Worm (Caenorhabditis elegans) whole organism, mixed stage, embryonic: ENCODE data around the gene toca-2.
A peak's percentile ranks its signal among the peaks of the same experiment; 100 is the strongest.

ENCODE experiments used
- blmp-1 ChIP-seq: fragments of 150-350 bp; optimal IDR thresholded peaks from 2 replicates; lab custom pipeline; 2014; ENCODE audit warnings: missing biosample characterization, missing genetic modification characterization
- ceh-39 ChIP-seq: fragments of 150-350 bp; optimal IDR thresholded peaks from 2 replicates; lab custom pipeline; 2014; ENCODE audit warnings: missing biosample characterization, missing genetic modification characterization
- ceh-43 ChIP-seq: fragments of 200-800 bp; sonication (Bioruptor generic); optimal IDR thresholded peaks from 2 replicates; lab custom pipeline; 2018; ENCODE audit warnings: mild to moderate bottlenecking, missing genetic modification characterization, moderate library complexity, missing compliant biosample characterization
- ham-2 ChIP-seq: fragments of 200-800 bp; sonication (Bioruptor generic); optimal IDR thresholded peaks from 2 replicates; lab custom pipeline; 2018; ENCODE audit warnings: mild to moderate bottlenecking, missing genetic modification characterization, missing compliant biosample characterization
- hlh-1 ChIP-seq: fragments of 150-350 bp; optimal IDR thresholded peaks from 2 replicates; lab custom pipeline; 2014; ENCODE audit warnings: missing biosample characterization, missing genetic modification reagents, missing genetic modification characterization
- lin-13 ChIP-seq: fragments of 150-350 bp; optimal IDR thresholded peaks from 2 replicates; lab custom pipeline; 2014; ENCODE audit warnings: missing biosample characterization, missing genetic modification characterization
- mab-5 ChIP-seq: fragments of 150-350 bp; optimal IDR thresholded peaks from 2 replicates; lab custom pipeline; 2014; ENCODE audit warnings: missing biosample characterization, missing genetic modification characterization
- pha-4 ChIP-seq: fragments of 150-350 bp; optimal IDR thresholded peaks from 2 replicates; lab custom pipeline; 2018; ENCODE audit warnings: missing biosample characterization, missing genetic modification reagents, missing genetic modification characterization
- sem-2 ChIP-seq: fragments of 200-800 bp; sonication (Bioruptor generic); optimal IDR thresholded peaks from 2 replicates; lab custom pipeline; 2018; ENCODE audit warnings: mild to moderate bottlenecking, missing genetic modification characterization, missing compliant biosample characterization
- snpc-4 ChIP-seq: fragments of 150-350 bp; optimal IDR thresholded peaks from 2 replicates; lab custom pipeline; 2014; ENCODE audit warnings: missing biosample characterization, missing genetic modification characterization
- unc-62 ChIP-seq: fragments of 150-350 bp; optimal IDR thresholded peaks from 2 replicates; lab custom pipeline; 2014; ENCODE audit warnings: missing biosample characterization, missing genetic modification reagents, missing genetic modification characterization

DNA sequence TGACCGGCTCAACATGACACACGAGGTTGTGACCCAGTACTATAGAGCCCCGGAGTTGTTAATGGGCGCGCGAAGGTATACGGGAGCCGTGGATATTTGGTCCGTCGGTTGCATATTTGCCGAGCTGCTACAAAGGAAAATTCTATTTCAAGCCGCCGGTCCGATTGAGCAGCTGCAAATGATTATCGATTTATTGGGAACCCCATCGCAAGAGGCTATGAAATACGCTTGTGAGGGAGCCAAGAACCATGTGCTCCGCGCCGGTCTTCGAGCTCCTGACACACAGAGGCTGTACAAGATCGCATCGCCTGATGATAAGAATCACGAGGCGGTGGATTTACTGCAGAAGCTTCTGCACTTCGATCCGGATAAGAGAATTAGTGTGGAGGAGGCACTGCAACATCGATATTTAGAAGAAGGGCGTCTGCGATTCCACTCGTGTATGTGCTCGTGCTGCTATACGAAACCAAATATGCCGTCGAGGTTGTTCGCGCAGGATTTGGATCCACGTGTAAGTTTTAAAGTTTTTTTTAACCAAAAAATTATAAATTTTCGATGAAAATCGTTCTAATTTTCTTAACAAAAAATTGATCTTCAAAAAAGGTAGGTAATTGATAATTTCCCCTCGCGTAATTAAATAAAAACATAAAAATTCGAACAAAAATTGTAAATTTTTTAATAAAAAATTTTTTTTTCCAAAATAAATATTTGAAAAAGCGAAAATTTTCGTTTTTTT lies 33.1 kb upstream of the toca-2 start:
- TF ChIP-seq ceh-43 (GFP tag; lab: Kevin White, UChicago) (no peak), pha-4 (tag; lab: Kevin White, UChicago) (no peak), blmp-1 (tag; lab: Kevin White, UChicago) (no peak), hlh-1 (tag; lab: Kevin White, UChicago) (no peak), mab-5 (tag; lab: Kevin White, UChicago) (no peak), lin-13 (tag; lab: Kevin White, UChicago) (no peak), ham-2 (GFP tag; lab: Kevin White, UChicago) (no peak), snpc-4 (tag; lab: Kevin White, UChicago) (no peak), unc-62 (no peak), sem-2 (GFP tag; lab: Kevin White, UChicago) (peak; percentile 18), ceh-39 (tag; lab: Kevin White, UChicago) (no peak)
